Worm (Caenorhabditis elegans) whole organism, midembryonic: ENCODE measurements around the gene xnd-1.

Source experiments
- flt-1 ChIP-seq: fragments of 200-800 bp; sonication (Bioruptor generic); IDR thresholded peaks from 2 replicates; pipeline ENCODE4 v1.3.6; 2022; ENCODE audit warnings: missing genetic modification characterization, missing compliant biosample characterization
- klf-2 ChIP-seq: fragments of 200-800 bp; sonication (Bioruptor generic); conservative IDR thresholded peaks from 2 replicates; pipeline ENCODE4 v1.3.6; 2022; ENCODE audit warnings: missing genetic modification reagents, missing genetic modification characterization, missing compliant biosample characterization
- med-1 ChIP-seq: sonication (generic microtip); optimal IDR thresholded peaks from 2 replicates; lab custom pipeline; 2017; ENCODE audit warnings: missing genetic modification characterization, mild to moderate bottlenecking, missing compliant biosample characterization, antibody characterized with exemption, missing genetic modification reagents; ENCODE audit not compliant: insufficient read depth
- ref-1 ChIP-seq: fragments of 200-800 bp; sonication (Bioruptor generic); conservative IDR thresholded peaks from 2 replicates; pipeline ENCODE4 v1.3.6; 2022; ENCODE audit warnings: missing genetic modification reagents, missing genetic modification characterization, missing compliant biosample characterization
- tab-1 ChIP-seq: fragments of 200-800 bp; sonication (Bioruptor generic); IDR thresholded peaks from 2 replicates; pipeline ENCODE4 v1.3.6; 2022; ENCODE audit warnings: missing genetic modification characterization, missing compliant biosample characterization
- ztf-23 ChIP-seq: fragments of 200-800 bp; sonication (Bioruptor generic); IDR thresholded peaks from 2 replicates; pipeline ENCODE4 v1.3.6; 2022; ENCODE audit warnings: missing genetic modification reagents, missing genetic modification characterization, missing compliant biosample characterization
- ztf-29 ChIP-seq: fragments of 200-800 bp; sonication (Bioruptor generic); IDR thresholded peaks from 2 replicates; pipeline ENCODE4 v1.3.6; 2022; ENCODE audit warnings: missing genetic modification reagents, missing genetic modification characterization, missing compliant biosample characterization

DNA sequence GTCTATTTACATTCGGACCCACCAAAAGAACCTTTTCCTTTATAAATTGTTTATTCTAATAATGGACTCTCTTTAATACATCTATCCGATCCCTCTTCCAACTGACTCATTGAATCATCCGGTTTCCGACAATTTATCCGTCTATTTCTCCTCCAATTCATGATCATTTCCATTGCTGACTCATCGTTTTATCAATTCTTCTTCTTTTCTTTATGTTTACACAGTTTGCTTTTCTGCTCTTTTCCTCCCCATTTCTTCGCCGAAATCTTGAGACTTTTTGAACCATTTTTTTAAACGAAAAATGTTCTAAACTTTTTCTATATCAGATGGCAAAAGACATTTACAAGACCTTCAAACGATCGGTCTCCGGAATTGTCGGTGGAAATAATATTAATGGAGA is 8.8 kb upstream of the xnd-1 start, which contains the start of gene ced-6:
- TF ChIP-seq tab-1 (GFP tag; lab: Robert Waterston, UW) (no peak), flt-1 (GFP tag; lab: Robert Waterston, UW) (no peak), klf-2 (GFP tag; lab: Robert Waterston, UW) (no peak), ztf-29 (GFP tag; lab: Robert Waterston, UW) (no peak), ref-1 (GFP tag; lab: Robert Waterston, UW) (no peak), ztf-23 (GFP tag; lab: Robert Waterston, UW) (no peak), med-1 (GFP tag; lab: Kevin White, UChicago) (no peak)
